Worm (Caenorhabditis elegans): ENCODE data around the gene F36A4.5.

DNA sequence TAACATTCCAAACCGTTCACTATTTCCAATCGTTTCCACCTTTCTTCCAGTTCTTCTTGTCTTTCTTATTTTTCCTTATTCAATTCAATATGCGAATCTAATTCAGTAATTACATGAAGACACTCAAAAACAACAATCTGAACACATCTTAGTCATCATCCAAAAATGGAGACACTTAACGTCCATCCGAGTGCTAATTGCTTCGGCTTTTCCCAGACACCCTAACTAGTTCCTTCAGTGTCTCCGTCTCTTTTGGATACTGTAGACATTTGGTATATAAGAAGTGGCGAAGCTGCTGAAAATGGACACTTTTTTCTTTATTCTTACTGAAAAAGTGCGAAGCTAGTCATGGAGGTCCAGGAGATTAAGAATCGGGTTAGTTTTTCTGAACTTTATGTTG, 2.3 kb upstream of the F36A4.5 start, which contains the start of gene col-33:
- no peak for TF ChIP-seq pqm-1 (tag; optimal IDR thresholded peaks at IDR 0.05)
- no peak for TF ChIP-seq ceh-45 (GFP tag; IDR thresholded peaks at IDR 0.05)

Data from whole organism, late embryonic.